Worm (Caenorhabditis elegans): ENCODE results near the gene K08D8.2.

Gene K08D8.2

DNA sequence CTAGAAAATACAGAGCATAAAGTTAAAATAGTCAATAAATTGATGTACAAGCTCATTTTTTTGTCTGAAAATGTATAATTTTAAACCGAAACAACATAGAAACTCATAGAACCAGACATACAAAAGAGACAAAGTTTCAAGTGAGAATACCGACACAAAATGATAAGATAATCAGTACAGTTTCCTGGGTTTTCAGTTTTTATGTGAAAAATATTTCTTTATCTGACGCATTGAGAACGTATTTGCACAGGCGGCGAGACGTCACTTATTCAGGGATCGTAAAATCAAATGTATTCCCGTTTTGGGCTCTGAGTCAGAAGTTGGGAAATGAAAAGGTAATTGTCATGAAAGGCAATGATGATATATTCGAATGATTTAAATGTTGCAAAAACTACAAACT is 12.4 kb upstream of the K08D8.2 start, which contains the start of gene K08D8.6:
Gene K08D8.6 (minus strand): TSS at position 64 of the 400 bp plus-strand sequence.
- peak; percentile 67 for TF ChIP-seq nhr-28 (tag; optimal IDR thresholded peaks at IDR 0.05)
- peak; percentile 5 for TF ChIP-seq mes-2 (tag; optimal IDR thresholded peaks at IDR 0.05; ENCODE audit: poor library complexity, severe bottlenecking)
- no peak for TF ChIP-seq hlh-30 (tag; optimal IDR thresholded peaks at IDR 0.05; ENCODE audit: insufficient read depth)
- peak; percentile 52 for TF ChIP-seq nhr-77 (tag; optimal IDR thresholded peaks at IDR 0.05)
- TF ChIP-seq php-3 (GFP tag; IDR thresholded peaks at IDR 0.05), result peak; percentile 88
- peak; percentile 70 for TF ChIP-seq lin-1 (GFP tag; IDR thresholded peaks at IDR 0.05)
- TF ChIP-seq hlh-11 (tag; optimal IDR thresholded peaks at IDR 0.05), result peak; percentile 62
- peak; percentile 40 for TF ChIP-seq dve-1 (tag; optimal IDR thresholded peaks at IDR 0.05; ENCODE audit: insufficient read depth)
- no peak for TF ChIP-seq gei-8 (GFP tag; optimal IDR thresholded peaks at IDR 0.05)
- TF ChIP-seq dmd-6 (GFP tag; IDR thresholded peaks at IDR 0.05), result peak; percentile 94
- TF ChIP-seq nhr-48 (tag; optimal IDR thresholded peaks at IDR 0.05), result peak; percentile 73
- no peak for TF ChIP-seq daf-16 (GFP tag; optimal IDR thresholded peaks at IDR 0.05)
- TF ChIP-seq daf-16 (tag; optimal IDR thresholded peaks at IDR 0.05), result peak; percentile 75
- no peak for TF ChIP-seq dmd-8 (GFP tag; IDR thresholded peaks at IDR 0.05)
- peak; percentile 88 for TF ChIP-seq pqm-1 (tag; optimal IDR thresholded peaks at IDR 0.05)
- no peak for TF ChIP-seq lin-39 (tag; optimal IDR thresholded peaks at IDR 0.05)
- TF ChIP-seq nhr-102 (tag; optimal IDR thresholded peaks at IDR 0.05), result peak; percentile 14
- no peak for TF ChIP-seq mxl-3 (GFP tag; optimal IDR thresholded peaks at IDR 0.05)
- no peak for TF ChIP-seq zfp-3 (GFP tag; conservative IDR thresholded peaks at IDR 0.05)
- no peak for TF ChIP-seq zfp-2 (tag; optimal IDR thresholded peaks at IDR 0.05)

DNA sequence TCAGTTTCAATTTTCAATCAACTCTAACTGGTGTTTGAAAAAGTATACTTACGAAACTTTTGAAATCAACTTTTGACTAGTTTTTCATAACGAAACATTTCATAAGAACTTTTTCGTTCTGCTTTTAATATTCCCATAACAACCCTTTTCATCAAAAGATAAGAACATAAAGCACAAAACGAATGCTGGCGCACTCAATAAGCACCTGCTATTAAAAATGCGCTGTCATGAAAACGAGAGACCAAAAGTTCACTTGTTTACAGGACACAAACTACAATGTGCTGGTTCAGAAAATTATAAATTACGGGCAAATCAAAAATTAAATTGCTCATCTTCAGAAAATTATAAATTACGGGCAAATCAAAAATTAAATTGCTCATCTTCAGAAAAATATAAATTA is 11.8 kb upstream of the K08D8.2 start:
- TF ChIP-seq attf-4 (tag; optimal IDR thresholded peaks at IDR 0.05) (no peak), lin-38 (GFP tag; IDR thresholded peaks at IDR 0.05) (no peak), ztf-7 (tag; optimal IDR thresholded peaks at IDR 0.05) (no peak), lin-15B (tag; optimal IDR thresholded peaks at IDR 0.05) (no peak), php-3 (GFP tag; IDR thresholded peaks at IDR 0.05) (0 out of 2 replicates have a peak, but pooled peaks have one; percentile 47), hlh-11 (tag; optimal IDR thresholded peaks at IDR 0.05) (peak; percentile 4), zag-1 (tag; optimal IDR thresholded peaks at IDR 0.05) (no peak), dmd-6 (GFP tag; IDR thresholded peaks at IDR 0.05) (peak; percentile 82), fkh-10 (GFP tag; optimal IDR thresholded peaks at IDR 0.05) (no peak), zfp-2 (tag; optimal IDR thresholded peaks at IDR 0.05) (no peak), R02D3.7 (tag; optimal IDR thresholded peaks at IDR 0.05) (no peak), D1046.2 (GFP tag; IDR thresholded peaks at IDR 0.05) (no peak), nhr-28 (tag; optimal IDR thresholded peaks at IDR 0.05) (peak; percentile 64), F49E8.2 (tag; optimal IDR thresholded peaks at IDR 0.05; ENCODE audit: borderline replicate concordance) (no peak), F37D6.2 (tag; optimal IDR thresholded peaks at IDR 0.05) (no peak), T20F7.1 (GFP tag; optimal IDR thresholded peaks at IDR 0.05) (no peak), lin-29 (GFP tag; IDR thresholded peaks at IDR 0.05) (no peak), ceh-44 (GFP tag; IDR thresholded peaks at IDR 0.05) (no peak), Y105C5A.15 (GFP tag; IDR thresholded peaks at IDR 0.05) (no peak), nhr-11 (tag; optimal IDR thresholded peaks at IDR 0.05) (no peak), dve-1 (tag; optimal IDR thresholded peaks at IDR 0.05; ENCODE audit: insufficient read depth) (peak; percentile 66), tra-1 (GFP tag; IDR thresholded peaks at IDR 0.05) (no peak), egl-27 (tag; optimal IDR thresholded peaks at IDR 0.05) (no peak), ama-1 (optimal IDR thresholded peaks at IDR 0.05) (no peak), nhr-10 (tag; optimal IDR thresholded peaks at IDR 0.05) (no peak), spr-1 (tag; optimal IDR thresholded peaks at IDR 0.05) (no peak), mxl-3 (GFP tag; optimal IDR thresholded peaks at IDR 0.05) (no peak), snpc-1.2 (GFP tag; IDR thresholded peaks at IDR 0.05) (no peak), mdt-29 (GFP tag; IDR thresholded peaks at IDR 0.05) (no peak), daf-16 (GFP tag; optimal IDR thresholded peaks at IDR 0.05) (no peak), daf-16 (tag; optimal IDR thresholded peaks at IDR 0.05) (peak; percentile 47), egl-43 (GFP tag; IDR thresholded peaks at IDR 0.05) (no peak), nhr-48 (tag; optimal IDR thresholded peaks at IDR 0.05) (no peak), Y48G9A.11 (GFP tag; IDR thresholded peaks at IDR 0.05) (no peak), pqm-1 (tag; optimal IDR thresholded peaks at IDR 0.05) (peak; percentile 62), nhr-111 (GFP tag; optimal IDR thresholded peaks at IDR 0.05) (no peak), zfp-3 (GFP tag; conservative IDR thresholded peaks at IDR 0.05) (no peak), nhr-41 (GFP tag; IDR thresholded peaks at IDR 0.05) (no peak), ZK337.2 (GFP tag; IDR thresholded peaks at IDR 0.05) (no peak), lir-3 (tag; optimal IDR thresholded peaks at IDR 0.05) (no peak)
